Worm (Caenorhabditis elegans) whole organism, mixed stage, embryonic: ENCODE results near the gene C25E10.12.

Source experiments
- blmp-1 ChIP-seq: fragments of 150-350 bp; optimal IDR thresholded peaks from 2 replicates; lab custom pipeline; 2014; ENCODE audit warnings: missing biosample characterization, missing genetic modification characterization
- drap-1 ChIP-seq: fragments of 200-800 bp; sonication (Bioruptor generic); optimal IDR thresholded peaks from 3 replicates; lab custom pipeline; 2018; ENCODE audit warnings: mild to moderate bottlenecking, missing genetic modification characterization, missing compliant biosample characterization
- elt-3 ChIP-seq: fragments of 150-350 bp; optimal IDR thresholded peaks from 2 replicates; lab custom pipeline; 2014; ENCODE audit warnings: missing biosample characterization, missing genetic modification characterization
- hlh-1 ChIP-seq: fragments of 150-350 bp; optimal IDR thresholded peaks from 2 replicates; lab custom pipeline; 2014; ENCODE audit warnings: missing biosample characterization, missing genetic modification reagents, missing genetic modification characterization
- lin-13 ChIP-seq: fragments of 150-350 bp; optimal IDR thresholded peaks from 2 replicates; lab custom pipeline; 2014; ENCODE audit warnings: missing biosample characterization, missing genetic modification characterization
- lsy-2 ChIP-seq: fragments of 150-350 bp; optimal IDR thresholded peaks from 2 replicates; lab custom pipeline; 2014; ENCODE audit warnings: missing biosample characterization, missing genetic modification characterization
- mab-5 ChIP-seq: fragments of 150-350 bp; optimal IDR thresholded peaks from 2 replicates; lab custom pipeline; 2014; ENCODE audit warnings: missing biosample characterization, missing genetic modification characterization
- mep-1 ChIP-seq: fragments of 150-350 bp; optimal IDR thresholded peaks from 2 replicates; lab custom pipeline; 2017; ENCODE audit warnings: missing biosample characterization, missing genetic modification reagents, missing genetic modification characterization, inconsistent platforms
- nhr-237 ChIP-seq: fragments of 150-350 bp; optimal IDR thresholded peaks from 2 replicates; lab custom pipeline; 2014; ENCODE audit warnings: missing biosample characterization, missing genetic modification characterization
- nhr-28 ChIP-seq: fragments of 150-350 bp; optimal IDR thresholded peaks from 2 replicates; lab custom pipeline; 2014; ENCODE audit warnings: missing biosample characterization, missing genetic modification characterization
- pha-4 ChIP-seq: fragments of 150-350 bp; optimal IDR thresholded peaks from 2 replicates; lab custom pipeline; 2018; ENCODE audit warnings: missing biosample characterization, missing genetic modification reagents, missing genetic modification characterization
- snpc-4 ChIP-seq: fragments of 150-350 bp; optimal IDR thresholded peaks from 2 replicates; lab custom pipeline; 2014; ENCODE audit warnings: missing biosample characterization, missing genetic modification characterization
- tbx-8 ChIP-seq: fragments of 200-800 bp; sonication (Bioruptor generic); optimal IDR thresholded peaks from 2 replicates; lab custom pipeline; 2018; ENCODE audit warnings: mild to moderate bottlenecking, missing genetic modification characterization, moderate library complexity, missing compliant biosample characterization

DNA sequence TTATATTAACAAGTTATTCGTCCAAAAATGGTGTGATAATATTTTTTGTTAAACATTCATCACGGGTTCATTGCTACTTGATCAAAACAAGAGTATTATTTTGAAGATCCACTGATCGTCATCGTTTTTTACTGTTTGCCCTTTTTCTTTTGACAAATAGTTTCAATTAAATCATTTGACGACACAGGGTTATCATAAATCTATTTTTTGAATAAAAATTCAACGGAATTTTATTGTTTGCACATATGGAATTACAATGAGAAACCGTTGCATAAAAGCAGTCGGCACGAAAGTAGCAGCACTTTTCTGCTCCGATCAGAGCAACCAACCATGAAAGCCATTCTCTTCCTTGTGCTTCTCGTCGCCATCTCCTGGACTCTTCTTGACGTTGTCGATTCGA lies 5.4 kb upstream of the C25E10.12 start, which contains the start of gene fip-2:
- no peak for TF ChIP-seq drap-1 (GFP tag; lab: Kevin White, UChicago)
- TF ChIP-seq pha-4 (tag; lab: Kevin White, UChicago) = no peak
- no peak for TF ChIP-seq nhr-237 (tag; lab: Kevin White, UChicago)
- TF ChIP-seq mab-5 = no peak
- no peak for TF ChIP-seq tbx-8 (GFP tag; lab: Kevin White, UChicago)
- no peak for TF ChIP-seq mep-1 (tag; lab: Kevin White, UChicago)
- no peak for TF ChIP-seq lsy-2 (tag; lab: Kevin White, UChicago)
- TF ChIP-seq hlh-1 = no peak
- no peak for TF ChIP-seq elt-3 (tag; lab: Kevin White, UChicago)
- no peak for TF ChIP-seq nhr-28 (tag; lab: Kevin White, UChicago)
- TF ChIP-seq snpc-4 = no peak
- no peak for TF ChIP-seq blmp-1 (tag; lab: Kevin White, UChicago)
- TF ChIP-seq lin-13 = no peak
